Fruit fly (Drosophila melanogaster) whole organism, wandering third instar larva: ENCODE data around the gene Gem4c.

Source experiments
- CG32264 ChIP-seq: fragments of 200-800 bp; sonication (Bioruptor generic); optimal IDR thresholded peaks from 2 replicates; lab custom pipeline; 2016; ENCODE audit warnings: missing biosample characterization, missing genetic modification characterization
- CG9705 ChIP-seq: fragments of 200-800 bp; sonication (Bioruptor generic); optimal IDR thresholded peaks from 2 replicates; lab custom pipeline; 2018; ENCODE audit warnings: missing biosample characterization, mild to moderate bottlenecking, missing genetic modification characterization
- CrebA ChIP-seq: fragments of 200-800 bp; sonication (Bioruptor generic); optimal IDR thresholded peaks from 2 replicates; lab custom pipeline; 2016; ENCODE audit warnings: missing biosample characterization, mild to moderate bottlenecking, missing genetic modification characterization, borderline replicate concordance
- Dfd ChIP-seq: fragments of >200 bp; optimal IDR thresholded peaks from 2 replicates; lab custom pipeline; 2017; ENCODE audit warnings: missing biosample characterization, missing genetic modification characterization
- Dif ChIP-seq: fragments of 200-275, 200-300 bp; sonication (Bioruptor generic); optimal IDR thresholded peaks from 2 replicates; lab custom pipeline; 2018; ENCODE audit warnings: missing biosample characterization, missing genetic modification characterization; ENCODE audit not compliant: partially characterized antibody
- GATAd ChIP-seq: sonication (Bioruptor generic); optimal IDR thresholded peaks from 2 replicates; lab custom pipeline; 2016; ENCODE audit warnings: missing biosample characterization, missing genetic modification characterization
- HLH106 ChIP-seq: fragments of 200-800 bp; optimal IDR thresholded peaks from 3 replicates; lab custom pipeline; 2019; ENCODE audit warnings: missing biosample characterization, mild to moderate bottlenecking, missing genetic modification characterization, moderate library complexity
- Hnf4 ChIP-seq: fragments of 200-800 bp; sonication (Bioruptor generic); optimal IDR thresholded peaks from 2 replicates; lab custom pipeline; 2016; ENCODE audit warnings: missing biosample characterization, mild to moderate bottlenecking, missing genetic modification characterization
- Hr83 ChIP-seq: fragments of 200-300 bp; sonication (Bioruptor generic); optimal IDR thresholded peaks from 2 replicates; lab custom pipeline; 2016; ENCODE audit warnings: missing biosample characterization, mild to moderate bottlenecking, missing genetic modification characterization, moderate library complexity; ENCODE audit not compliant: poor library complexity, severe bottlenecking
- Jra ChIP-seq: sonication (Bioruptor generic); optimal IDR thresholded peaks from 2 replicates; lab custom pipeline; 2016; ENCODE audit warnings: missing biosample characterization, missing genetic modification characterization
- Mio ChIP-seq: sonication (Bioruptor generic); optimal IDR thresholded peaks from 2 replicates; lab custom pipeline; 2016; ENCODE audit warnings: missing biosample characterization, missing genetic modification characterization
- Myc ChIP-seq: fragments of >200 bp; optimal IDR thresholded peaks from 2 replicates; lab custom pipeline; 2017
- N ChIP-seq: fragments of >200 bp; optimal IDR thresholded peaks from 2 replicates; lab custom pipeline; 2018; ENCODE audit warnings: missing biosample characterization, missing external identifiers, missing genetic modification characterization
- OdsH ChIP-seq: fragments of 200-800 bp; sonication (Bioruptor generic); optimal IDR thresholded peaks from 2 replicates; lab custom pipeline; 2016; ENCODE audit warnings: missing biosample characterization, mild to moderate bottlenecking, missing genetic modification characterization
- Rel ChIP-seq, 2 experiments: fragments of 200-800 bp; sonication (Bioruptor generic) in 1 of 2; optimal IDR thresholded peaks; 2 replicates in 1 of 2; 3 replicates in 1 of 2; lab custom pipeline; 2016 to 2019; ENCODE audit warnings: mild to moderate bottlenecking in 2 of 2, missing biosample characterization in 2 of 2, missing genetic modification characterization in 2 of 2, moderate library complexity in 1 of 2
- Sp1 ChIP-seq: fragments of 200-800 bp; sonication (Bioruptor generic); optimal IDR thresholded peaks from 3 replicates; lab custom pipeline; 2019; ENCODE audit warnings: missing biosample characterization, mild to moderate bottlenecking, missing genetic modification characterization, moderate library complexity
- Vsx2 ChIP-seq: fragments of 200-300, 225-300 bp; sonication (Bioruptor generic); optimal IDR thresholded peaks from 2 replicates; lab custom pipeline; 2018; ENCODE audit warnings: missing biosample characterization, missing genetic modification characterization; ENCODE audit not compliant: partially characterized antibody
- brk ChIP-seq: fragments of 200-800 bp; sonication (Bioruptor generic); optimal IDR thresholded peaks from 2 replicates; lab custom pipeline; 2016; ENCODE audit warnings: missing biosample characterization, mild to moderate bottlenecking, missing genetic modification characterization
- dl ChIP-seq, 2 experiments: fragments of 175-275, 200-275 bp in 1 of 2; fragments of 200-275 bp in 1 of 2; sonication (Bioruptor generic); optimal IDR thresholded peaks; lab custom pipeline; 2018; ENCODE audit warnings: mild to moderate bottlenecking in 2 of 2, missing biosample characterization in 2 of 2, missing genetic modification characterization in 2 of 2, moderate library complexity in 2 of 2; ENCODE audit not compliant: partially characterized antibody in 2 of 2, insufficient read depth in 1 of 2
- dsf ChIP-seq: sonication (Bioruptor generic); optimal IDR thresholded peaks from 2 replicates; lab custom pipeline; 2016; ENCODE audit warnings: missing biosample characterization, missing genetic modification characterization, borderline replicate concordance
- ey ChIP-seq: fragments of 200-800 bp; sonication (Bioruptor generic); optimal IDR thresholded peaks from 2 replicates; lab custom pipeline; 2016; ENCODE audit warnings: missing biosample characterization, missing genetic modification characterization
- foxo ChIP-seq, 2 experiments: fragments of 200-800 bp; sonication (Bioruptor generic); optimal IDR thresholded peaks; 2 replicates in 1 of 2; 3 replicates in 1 of 2; lab custom pipeline; 2016 to 2017; ENCODE audit warnings: missing biosample characterization in 2 of 2, missing genetic modification characterization in 2 of 2
- fru ChIP-seq: fragments of 200-800 bp; sonication (Bioruptor generic); optimal IDR thresholded peaks from 3 replicates; lab custom pipeline; 2016; ENCODE audit warnings: missing biosample characterization, mild to moderate bottlenecking, missing genetic modification characterization
- h ChIP-seq: fragments of 200-800 bp; sonication (Bioruptor generic); optimal IDR thresholded peaks from 3 replicates; lab custom pipeline; 2016; ENCODE audit warnings: missing biosample characterization, mild to moderate bottlenecking, missing genetic modification characterization
- jim ChIP-seq: fragments of 175-275, 200-325 bp; sonication (Bioruptor generic); optimal IDR thresholded peaks from 2 replicates; lab custom pipeline; 2016; ENCODE audit warnings: missing biosample characterization, mild to moderate bottlenecking, missing genetic modification characterization
- lola ChIP-seq: fragments of >200 bp; optimal IDR thresholded peaks from 2 replicates; lab custom pipeline; 2017; ENCODE audit warnings: missing biosample characterization, missing genetic modification characterization
- pan ChIP-seq: fragments of >200 bp; optimal IDR thresholded peaks from 2 replicates; lab custom pipeline; 2017
- psq ChIP-seq: fragments of 200-800 bp; sonication (Bioruptor generic); optimal IDR thresholded peaks from 3 replicates; lab custom pipeline; 2017; ENCODE audit warnings: missing biosample characterization, mild to moderate bottlenecking, missing genetic modification characterization, moderate library complexity
- rgr ChIP-seq: fragments of 200-800 bp; sonication (Bioruptor generic); optimal IDR thresholded peaks from 3 replicates; lab custom pipeline; 2016; ENCODE audit warnings: missing biosample characterization, mild to moderate bottlenecking, missing genetic modification characterization
- sv ChIP-seq: fragments of 200-800 bp; sonication (Bioruptor generic); optimal IDR thresholded peaks from 3 replicates; lab custom pipeline; 2016; ENCODE audit warnings: missing biosample characterization, missing genetic modification characterization
- woc ChIP-seq: sonication (Bioruptor generic); optimal IDR thresholded peaks from 2 replicates; lab custom pipeline; 2016; ENCODE audit warnings: missing biosample characterization, mild to moderate bottlenecking, missing genetic modification characterization

Gem4c gene

DNA sequence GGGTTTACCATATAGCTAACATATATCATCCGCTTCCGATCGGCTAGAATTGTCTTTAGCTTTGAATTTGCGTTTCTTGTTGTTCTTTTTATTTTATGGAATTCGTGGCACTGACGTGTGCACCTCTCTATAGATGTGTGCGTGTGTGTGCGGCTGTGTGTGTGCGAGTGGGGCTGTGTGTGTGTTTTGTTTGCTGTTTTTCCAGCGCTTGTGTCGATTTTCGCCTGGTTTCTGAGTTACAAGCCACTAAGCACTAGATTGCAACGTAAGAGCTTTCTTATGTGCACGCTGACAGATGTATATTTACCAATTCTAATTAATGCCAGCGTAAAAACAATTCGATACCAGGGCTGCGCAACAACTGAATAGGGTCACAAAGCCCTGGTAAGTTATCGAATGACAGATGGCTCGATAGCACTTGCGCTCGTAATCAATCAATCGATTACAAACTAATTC, 20.1 kb downstream of the Gem4c start, which contains the start of gene lva:
Gene lva, minus strand, starts transcription at position 363 of the 456 bp plus-strand sequence.
- TF ChIP-seq Rel (GFP tag; optimal IDR thresholded peaks at IDR 0.05; lab: Kevin White, UChicago): no peak
- peak; percentile 37 for TF ChIP-seq Rel (tag; optimal IDR thresholded peaks at IDR 0.05; lab: Kevin White, UChicago)
- no peak for TF ChIP-seq h
- peak; percentile 10 for TF ChIP-seq jim (GFP tag; lab: Kevin White, UChicago)
- peak; percentile 24 for TF ChIP-seq N (GFP tag; lab: Kevin White, UChicago)
- no peak for TF ChIP-seq CG9705 (GFP tag; lab: Kevin White, UChicago)

DNA sequence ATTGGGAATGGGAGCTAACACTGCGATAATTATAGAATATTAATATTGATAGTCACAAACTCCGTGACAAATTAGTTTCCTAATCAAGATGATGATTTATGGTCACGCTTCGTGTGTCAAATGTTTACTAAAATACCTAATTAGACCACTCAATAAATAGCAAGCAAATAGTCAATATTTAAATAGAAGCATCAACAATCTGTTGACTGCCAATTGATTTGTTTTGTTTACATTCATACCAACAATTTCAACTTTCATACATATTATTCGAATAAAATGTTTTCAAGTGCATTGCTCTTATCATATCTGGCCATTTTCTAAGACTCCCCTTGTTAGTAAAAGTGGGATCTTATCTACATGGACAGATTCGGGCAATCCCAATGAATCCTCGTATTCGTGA, 22.8 kb downstream of the Gem4c start:
- TF ChIP-seq ey (GFP tag; lab: Kevin White, UChicago) (no peak), Hr83 (GFP tag; lab: Kevin White, UChicago) (no peak), lola (GFP tag; lab: Kevin White, UChicago) (no peak), CG32264 (GFP tag; lab: Kevin White, UChicago) (no peak), Jra (no peak), Sp1 (no peak), psq (GFP tag; lab: Kevin White, UChicago) (no peak), Vsx2 (no peak), Hnf4 (no peak), Myc (lab: Kevin White, UChicago) (no peak), CG9705 (GFP tag; lab: Kevin White, UChicago) (no peak), pan (no peak), N (GFP tag; lab: Kevin White, UChicago) (no peak), h (no peak), rgr (GFP tag; lab: Kevin White, UChicago) (no peak), foxo (GFP tag; optimal IDR thresholded peaks at IDR 0.05; lab: Kevin White, UChicago) (no peak), Mio (GFP tag; lab: Kevin White, UChicago) (no peak)

DNA sequence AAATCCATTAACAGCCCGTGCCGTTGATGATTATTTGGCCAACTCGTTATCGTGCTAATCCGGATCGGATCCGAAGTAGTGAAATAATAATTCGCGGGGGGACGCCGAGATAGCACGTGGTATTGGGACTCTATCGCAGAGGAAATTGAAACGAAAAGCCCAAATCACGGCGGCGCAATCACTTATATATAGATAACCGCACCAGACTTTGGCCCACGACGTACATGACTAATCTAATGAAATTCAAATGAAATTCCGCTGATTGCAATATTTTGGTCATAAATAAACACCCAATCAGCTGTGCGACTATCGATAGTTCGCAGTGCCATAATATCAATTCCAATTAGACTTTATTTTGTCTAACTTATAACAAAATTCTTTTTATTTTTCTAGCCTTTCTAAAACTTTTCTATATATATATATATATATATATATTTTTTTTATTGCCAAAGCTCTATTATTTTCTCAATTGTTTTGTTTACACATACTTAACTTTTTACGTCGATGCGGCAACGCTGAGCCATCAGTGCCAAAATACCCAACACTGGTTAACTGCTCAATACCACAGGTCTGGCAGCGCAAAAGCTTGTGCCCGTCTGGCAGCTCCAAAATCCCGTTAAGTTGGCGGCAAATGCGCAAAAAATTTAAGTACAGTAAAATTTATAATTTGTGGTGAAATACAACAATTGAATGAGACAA, 23.7 kb downstream of the Gem4c start, which contains the start of gene CG6428:
Gene CG6428, minus strand, starts transcription at position 310 of the 699 bp plus-strand sequence.
- TF ChIP-seq Rel (GFP tag; optimal IDR thresholded peaks at IDR 0.05; lab: Kevin White, UChicago) (no peak), Rel (tag; optimal IDR thresholded peaks at IDR 0.05; lab: Kevin White, UChicago) (peak; percentile 20), CG9705 (GFP tag; lab: Kevin White, UChicago) (no peak), OdsH (GFP tag; lab: Kevin White, UChicago) (peak; percentile 0), Dif (GFP tag; lab: Kevin White, UChicago) (no peak), pan (no peak), HLH106 (peak; percentile 27), GATAd (no peak), fru (no peak), Jra (no peak), CrebA (GFP tag; lab: Kevin White, UChicago) (no peak), psq (GFP tag; lab: Kevin White, UChicago) (peak; percentile 18), dl (GFP tag; optimal IDR thresholded peaks at IDR 0.05; lab: Kevin White, UChicago; ENCODE audit: insufficient read depth in 1 of 2, partially characterized antibody in 2 of 2) (no peak), foxo (GFP tag; optimal IDR thresholded peaks at IDR 0.05; lab: Kevin White, UChicago) (peak in 1 of 2 experiments; percentile 64), Mio (GFP tag; lab: Kevin White, UChicago) (no peak)

DNA sequence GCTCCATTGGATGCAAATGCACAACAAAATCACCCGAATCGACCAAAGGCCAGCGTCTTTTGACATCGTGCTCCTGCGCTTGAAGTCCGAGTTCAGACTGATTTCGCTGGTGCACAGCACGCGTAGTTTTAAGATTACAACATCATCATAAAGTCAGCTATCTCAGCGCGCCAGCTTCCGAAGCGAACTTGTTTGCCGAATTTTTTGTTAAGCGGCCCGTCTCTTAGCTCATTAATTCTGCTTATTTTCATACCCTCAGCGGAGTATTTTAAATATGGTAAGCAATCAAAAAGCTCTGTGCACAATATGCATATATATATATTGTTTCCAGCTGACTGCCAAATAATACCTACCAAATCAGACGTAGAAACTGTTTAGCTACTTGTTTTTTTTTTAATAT, 26.4 kb downstream of the Gem4c start, which contains the start of gene CG6414:
Gene CG6414, minus strand, starts transcription at position 101 of the 400 bp plus-strand sequence.
- TF ChIP-seq CG32264 (GFP tag; lab: Kevin White, UChicago): no peak
- TF ChIP-seq dl (GFP tag; optimal IDR thresholded peaks at IDR 0.05; lab: Kevin White, UChicago; ENCODE audit: insufficient read depth in 1 of 2, partially characterized antibody in 2 of 2): no peak
- no peak for TF ChIP-seq N (GFP tag; lab: Kevin White, UChicago)
- TF ChIP-seq foxo (GFP tag; optimal IDR thresholded peaks at IDR 0.05; lab: Kevin White, UChicago): no peak
- TF ChIP-seq fru: no peak
- no peak for TF ChIP-seq Dfd (GFP tag; lab: Kevin White, UChicago)
- TF ChIP-seq Rel (GFP tag; optimal IDR thresholded peaks at IDR 0.05; lab: Kevin White, UChicago): no peak
- TF ChIP-seq Rel (tag; optimal IDR thresholded peaks at IDR 0.05; lab: Kevin White, UChicago): no peak
- no peak for TF ChIP-seq Mio (GFP tag; lab: Kevin White, UChicago)
- TF ChIP-seq dsf (GFP tag; lab: Kevin White, UChicago): no peak
- no peak for TF ChIP-seq Dif (GFP tag; lab: Kevin White, UChicago)
- no peak for TF ChIP-seq GATAd
- TF ChIP-seq psq (GFP tag; lab: Kevin White, UChicago): no peak
- TF ChIP-seq Vsx2: no peak
- no peak for TF ChIP-seq Hr83 (GFP tag; lab: Kevin White, UChicago)
- TF ChIP-seq brk (GFP tag; lab: Kevin White, UChicago): no peak
- no peak for TF ChIP-seq Myc (lab: Kevin White, UChicago)
- TF ChIP-seq sv (GFP tag; lab: Kevin White, UChicago): no peak
- TF ChIP-seq woc: no peak
- no peak for TF ChIP-seq CrebA (GFP tag; lab: Kevin White, UChicago)
